Fruit fly (Drosophila melanogaster) whole organism, embryonic: ENCODE data around the gene arm.

ENCODE experiments used
- Blimp-1 ChIP-seq: fragments of 200-800 bp; sonication (Bioruptor generic); optimal IDR thresholded peaks from 3 replicates; lab custom pipeline; 2018; ENCODE audit warnings: missing biosample characterization, missing genetic modification characterization, mild to moderate bottlenecking, moderate library complexity, missing genetic modification reagents
- CG10431 ChIP-seq: fragments of 200-800 bp; sonication (Bioruptor generic); optimal IDR thresholded peaks from 3 replicates; lab custom pipeline; 2018; ENCODE audit warnings: missing biosample characterization, mild to moderate bottlenecking, missing genetic modification characterization
- CG10462 ChIP-seq: fragments of 200-800 bp; sonication (Bioruptor generic); optimal IDR thresholded peaks from 2 replicates; lab custom pipeline; 2016; ENCODE audit warnings: missing biosample characterization, missing genetic modification characterization
- CG12155 ChIP-seq: fragments of 200-800 bp; sonication (Bioruptor generic); optimal IDR thresholded peaks from 3 replicates; lab custom pipeline; 2016; ENCODE audit warnings: missing biosample characterization, missing genetic modification characterization
- CG12299 ChIP-seq: fragments of 200-800 bp; sonication (Bioruptor generic); optimal IDR thresholded peaks from 2 replicates; lab custom pipeline; 2018; ENCODE audit warnings: missing biosample characterization, mild to moderate bottlenecking, missing genetic modification characterization
- CG14014 ChIP-seq: fragments of 200-800 bp; sonication (Bioruptor generic); IDR thresholded peaks from 2 replicates; pipeline ENCODE4 v1.3.6; 2022; ENCODE audit warnings: missing biosample characterization, missing genetic modification characterization
- CG14667 ChIP-seq: fragments of 200-800 bp; sonication (Bioruptor generic); IDR thresholded peaks from 2 replicates; pipeline ENCODE4 v1.3.6; 2022; ENCODE audit warnings: missing biosample characterization, missing genetic modification characterization
- CG17359 ChIP-seq: fragments of 200-800 bp; sonication (Bioruptor generic); optimal IDR thresholded peaks from 3 replicates; lab custom pipeline; 2018; ENCODE audit warnings: missing biosample characterization, mild to moderate bottlenecking, missing genetic modification characterization, moderate library complexity
- CG34376 ChIP-seq: fragments of 200-800 bp; sonication (Bioruptor generic); optimal IDR thresholded peaks from 2 replicates; lab custom pipeline; 2018; ENCODE audit warnings: missing biosample characterization, mild to moderate bottlenecking, missing genetic modification characterization
- CG3838 ChIP-seq: fragments of 200-800 bp; sonication (Bioruptor generic); optimal IDR thresholded peaks from 3 replicates; lab custom pipeline; 2016; ENCODE audit warnings: missing biosample characterization, missing genetic modification characterization
- CG5953 ChIP-seq: fragments of 200-800 bp; sonication (Bioruptor generic); IDR thresholded peaks from 2 replicates; pipeline ENCODE4 v1.3.6; 2022; ENCODE audit warnings: missing biosample characterization, missing genetic modification characterization
- CG9797 ChIP-seq: fragments of 200-800 bp; sonication (Bioruptor generic); optimal IDR thresholded peaks from 3 replicates; lab custom pipeline; 2018; ENCODE audit warnings: missing biosample characterization, mild to moderate bottlenecking, missing genetic modification characterization
- CTCF ChIP-seq: fragments of 200-800 bp; sonication (Bioruptor generic); optimal IDR thresholded peaks from 2 replicates; lab custom pipeline; 2017; ENCODE audit warnings: missing biosample characterization, mild to moderate bottlenecking, missing genetic modification characterization, moderate library complexity
- Dfd ChIP-seq, 2 experiments: fragments of >200 bp; optimal IDR thresholded peaks; 2 replicates each; lab custom pipeline; 2017; ENCODE audit warnings: missing biosample characterization in 2 of 2, missing genetic modification characterization in 2 of 2
- E2f1 ChIP-seq: fragments of 200-800 bp; sonication (Bioruptor generic); IDR thresholded peaks from 2 replicates; pipeline ENCODE4 v1.3.6; 2022; ENCODE audit warnings: missing biosample characterization, missing genetic modification characterization
- GATAe ChIP-seq: fragments of 200-800 bp; sonication (Bioruptor generic); conservative IDR thresholded peaks from 2 replicates; pipeline ENCODE4 v1.3.6; 2022; ENCODE audit warnings: missing biosample characterization, missing genetic modification characterization
- H2.0 ChIP-seq: fragments of 200-800 bp; sonication (Bioruptor generic); IDR thresholded peaks from 2 replicates; pipeline ENCODE4 v1.3.6; 2022; ENCODE audit warnings: missing biosample characterization, missing genetic modification characterization
- Hmr ChIP-seq: fragments of 200-800 bp; sonication (Bioruptor generic); optimal IDR thresholded peaks from 3 replicates; lab custom pipeline; 2017; ENCODE audit warnings: mild to moderate bottlenecking, missing biosample characterization, missing genetic modification reagents, missing genetic modification characterization
- Hr3 ChIP-seq: fragments of 200-800 bp; sonication (Bioruptor generic); optimal IDR thresholded peaks from 3 replicates; lab custom pipeline; 2016; ENCODE audit warnings: missing biosample characterization, missing genetic modification characterization
- Lhr ChIP-seq: fragments of 200-800 bp; sonication (Bioruptor generic); optimal IDR thresholded peaks from 3 replicates; lab custom pipeline; 2017; ENCODE audit warnings: mild to moderate bottlenecking, missing biosample characterization, missing genetic modification reagents, missing genetic modification characterization
- Mes4 ChIP-seq: fragments of 200-800 bp; sonication (Bioruptor generic); optimal IDR thresholded peaks from 2 replicates; lab custom pipeline; 2016; ENCODE audit warnings: missing biosample characterization, missing genetic modification characterization
- NC2α ChIP-seq: fragments of 200-800 bp; sonication (Bioruptor generic); optimal IDR thresholded peaks from 2 replicates; lab custom pipeline; 2016; ENCODE audit warnings: missing biosample characterization, missing genetic modification characterization
- NfI ChIP-seq: fragments of 200-800 bp; sonication (Bioruptor generic); optimal IDR thresholded peaks from 3 replicates; lab custom pipeline; 2018; ENCODE audit warnings: missing biosample characterization, mild to moderate bottlenecking, missing genetic modification characterization, moderate library complexity
- Oaz ChIP-seq: fragments of 200-800 bp; sonication (Bioruptor generic); IDR thresholded peaks from 2 replicates; pipeline ENCODE4 v1.3.6; 2022; ENCODE audit warnings: missing biosample characterization, missing genetic modification characterization
- Oli ChIP-seq: fragments of 200-800 bp; sonication (Bioruptor generic); optimal IDR thresholded peaks from 2 replicates; lab custom pipeline; 2018; ENCODE audit warnings: missing biosample characterization, mild to moderate bottlenecking, missing genetic modification characterization, moderate library complexity
- Sox102F ChIP-seq: fragments of 200-800 bp; sonication (Bioruptor generic); optimal IDR thresholded peaks from 2 replicates; lab custom pipeline; 2018; ENCODE audit warnings: missing biosample characterization, mild to moderate bottlenecking, missing genetic modification characterization, moderate library complexity
- Stat92E ChIP-seq, 3 experiments: fragments of >200 bp in 2 of 3; fragments of 200-800 bp in 1 of 3; sonication (Bioruptor generic) in 1 of 3; optimal IDR thresholded peaks; 2 replicates each; lab custom pipeline; 2017 to 2019; ENCODE audit warnings: missing biosample characterization in 3 of 3, missing genetic modification characterization in 3 of 3, mild to moderate bottlenecking in 1 of 3, moderate library complexity in 1 of 3
- Taf1 ChIP-seq: fragments of 200-800 bp; sonication (Bioruptor generic); IDR thresholded peaks from 2 replicates; pipeline ENCODE4 v1.3.6; 2022; ENCODE audit warnings: missing biosample characterization, missing genetic modification characterization
- Vsx1 ChIP-seq: fragments of 200-800 bp; sonication (Bioruptor generic); optimal IDR thresholded peaks from 2 replicates; lab custom pipeline; 2017; ENCODE audit warnings: missing biosample characterization, mild to moderate bottlenecking, missing genetic modification characterization, missing genetic modification reagents
- bsh ChIP-seq, 2 experiments: fragments of 200-800 bp; sonication (Bioruptor generic); optimal IDR thresholded peaks; 2 replicates each; lab custom pipeline; 2017 to 2018; ENCODE audit warnings: mild to moderate bottlenecking in 2 of 2, missing biosample characterization in 2 of 2, missing genetic modification characterization in 2 of 2, moderate library complexity in 1 of 2
- cato ChIP-seq: fragments of 200-800 bp; sonication (Bioruptor generic); optimal IDR thresholded peaks from 2 replicates; lab custom pipeline; 2016; ENCODE audit warnings: missing biosample characterization, missing genetic modification characterization, borderline replicate concordance
- cwo ChIP-seq: fragments of 200-800 bp; sonication (Bioruptor generic); optimal IDR thresholded peaks from 3 replicates; lab custom pipeline; 2017; ENCODE audit warnings: missing biosample characterization, missing genetic modification characterization, mild to moderate bottlenecking, moderate library complexity, missing genetic modification reagents
- hbn ChIP-seq: fragments of 200-800 bp; sonication (Bioruptor generic); IDR thresholded peaks from 2 replicates; pipeline ENCODE4 v1.3.6; 2022; ENCODE audit warnings: missing biosample characterization, missing genetic modification characterization; ENCODE audit not compliant: partially characterized antibody
- hth ChIP-seq: fragments of >200 bp; optimal IDR thresholded peaks from 2 replicates; lab custom pipeline; 2017; ENCODE audit warnings: inconsistent platforms
- ind ChIP-seq: fragments of 200-800 bp; sonication (Bioruptor generic); optimal IDR thresholded peaks from 3 replicates; lab custom pipeline; 2016; ENCODE audit warnings: missing biosample characterization, missing genetic modification characterization
- ken ChIP-seq: fragments of 200-800 bp; sonication (Bioruptor generic); IDR thresholded peaks from 3 replicates; pipeline ENCODE4 v1.3.6; 2022; ENCODE audit warnings: missing biosample characterization, missing genetic modification characterization
- knrl ChIP-seq: fragments of 200-800 bp; sonication (Bioruptor generic); IDR thresholded peaks from 3 replicates; pipeline ENCODE4 v1.3.6; 2022; ENCODE audit warnings: missing biosample characterization, missing genetic modification characterization; ENCODE audit not compliant: partially characterized antibody
- nerfin-1 ChIP-seq: fragments of 200-800 bp; sonication (Bioruptor generic); optimal IDR thresholded peaks from 3 replicates; lab custom pipeline; 2019; ENCODE audit warnings: missing biosample characterization, mild to moderate bottlenecking, missing genetic modification characterization, moderate library complexity
- oc ChIP-seq: fragments of 200-800 bp; sonication (Bioruptor generic); optimal IDR thresholded peaks from 2 replicates; lab custom pipeline; 2018; ENCODE audit warnings: missing biosample characterization, mild to moderate bottlenecking, missing genetic modification characterization, moderate library complexity
- p53 ChIP-seq: fragments of 200-800 bp; sonication (Bioruptor generic); optimal IDR thresholded peaks from 2 replicates; lab custom pipeline; 2016; ENCODE audit warnings: missing biosample characterization, missing genetic modification characterization
- pan ChIP-seq, 4 experiments: fragments of >200 bp in 3 of 4; fragments of 200-800 bp in 1 of 4; sonication (Bioruptor generic) in 1 of 4; optimal IDR thresholded peaks in 3 of 4; IDR thresholded peaks in 1 of 4; 2 replicates each; pipeline versions ENCODE4 v1.3.6 to Lab custom; 2017 to 2022; ENCODE audit warnings: missing biosample characterization in 2 of 4, missing genetic modification characterization in 2 of 4, mixed read lengths in 1 of 4
- psq ChIP-seq: fragments of 200-800 bp; sonication (Bioruptor generic); optimal IDR thresholded peaks from 2 replicates; lab custom pipeline; 2017; ENCODE audit warnings: missing biosample characterization, missing genetic modification characterization
- rib ChIP-seq: fragments of 200-800 bp; sonication (Bioruptor generic); IDR thresholded peaks from 2 replicates; pipeline ENCODE4 v1.3.6; 2022; ENCODE audit warnings: missing biosample characterization, missing genetic modification characterization
- shn ChIP-seq: fragments of 200-800 bp; sonication (Bioruptor generic); optimal IDR thresholded peaks from 3 replicates; lab custom pipeline; 2016; ENCODE audit warnings: missing biosample characterization, missing genetic modification characterization
- sna ChIP-seq: fragments of 200-800 bp; sonication (Bioruptor generic); IDR thresholded peaks from 2 replicates; pipeline ENCODE4 v1.3.6; 2022; ENCODE audit warnings: missing biosample characterization, missing genetic modification characterization; ENCODE audit not compliant: partially characterized antibody
- ssp ChIP-seq: fragments of 200-800 bp; sonication (Bioruptor generic); IDR thresholded peaks from 2 replicates; pipeline ENCODE4 v1.3.6; 2022; ENCODE audit warnings: missing biosample characterization, missing genetic modification characterization
- ttk ChIP-seq: fragments of 200-800 bp; sonication (Bioruptor generic); IDR thresholded peaks from 2 replicates; pipeline ENCODE4 v2.1.2; 2022; ENCODE audit warnings: missing biosample characterization, missing genetic modification characterization
- unpg ChIP-seq: fragments of 200-800 bp; sonication (Bioruptor generic); optimal IDR thresholded peaks from 3 replicates; lab custom pipeline; 2018; ENCODE audit warnings: missing biosample characterization, mild to moderate bottlenecking, missing genetic modification characterization, moderate library complexity
- vvl ChIP-seq: fragments of 200-800 bp; sonication (Bioruptor generic); IDR thresholded peaks from 2 replicates; pipeline ENCODE4 v1.3.6; 2022; ENCODE audit warnings: missing biosample characterization, missing genetic modification characterization
- zf30C ChIP-seq: fragments of 200-800 bp; sonication (Bioruptor generic); optimal IDR thresholded peaks from 3 replicates; lab custom pipeline; 2018; ENCODE audit warnings: missing biosample characterization, mild to moderate bottlenecking, missing genetic modification characterization

arm gene

dm6 chrX:1948508-1949065 is 48.1 kb upstream of the arm start (continued):
- TF ChIP-seq Vsx1 (GFP tag; lab: Kevin White, UChicago) (peak; percentile 4), Sox102F (GFP tag; lab: Kevin White, UChicago) (peak; percentile 27), ttk (GFP tag; lab: Robert Waterston, UW) (no peak), ind (peak; percentile 36), rib (peak; percentile 72; the same call in 1 of the 2 replicates), bsh (GFP tag; optimal IDR thresholded peaks at IDR 0.05; lab: Kevin White, UChicago) (peak; percentile 50 to 92), CTCF (GFP tag; lab: Kevin White, UChicago) (no peak), NC2α (GFP tag; lab: Kevin White, UChicago) (no peak), CG9797 (no peak), shn (GFP tag; lab: Kevin White, UChicago) (no peak), p53 (GFP tag; lab: Kevin White, UChicago) (no peak), hbn (GFP tag; lab: Robert Waterston, UW) (no peak), CG34376 (no peak), psq (GFP tag; lab: Kevin White, UChicago) (no peak), Hr3 (no peak), Hmr (GFP tag; lab: Kevin White, UChicago) (peak; percentile 80), H2.0 (GFP tag; lab: Robert Waterston, UW) (peak; percentile 35; the same call in 1 of the 2 replicates), oc (no peak), ken (GFP tag; lab: Robert Waterston, UW) (no peak), hth (lab: Kevin White, UChicago) (no peak), ssp (GFP tag; lab: Robert Waterston, UW) (no peak), cwo (peak; percentile 59), CG17359 (peak; percentile 38), CG12299 (tag; lab: Kevin White, UChicago) (no peak), Dfd (GFP tag; optimal IDR thresholded peaks at IDR 0.05; lab: Kevin White, UChicago) (no peak), Stat92E (GFP tag; optimal IDR thresholded peaks at IDR 0.05; lab: Kevin White, UChicago) (no peak), CG5953 (no peak), knrl (GFP tag; lab: Robert Waterston, UW) (no peak), Oli (tag; lab: Kevin White, UChicago) (peak; percentile 42), Taf1 (GFP tag; lab: Robert Waterston, UW) (peak; percentile 22; the same call in 1 of the 2 replicates), E2f1 (GFP tag; lab: Robert Waterston, UW) (no peak), sna (GFP tag; lab: Robert Waterston, UW) (no peak), Mes4 (no peak), CG12155 (GFP tag; lab: Kevin White, UChicago) (peak; percentile 59), CG14014 (GFP tag; lab: Robert Waterston, UW) (peak; percentile 53; the same call in 1 of the 2 replicates), CG10462 (GFP tag; lab: Kevin White, UChicago) (no peak), GATAe (GFP tag; lab: Robert Waterston, UW) (no peak), Blimp-1 (no peak), unpg (GFP tag; lab: Kevin White, UChicago) (peak; percentile 64), NfI (GFP tag; lab: Kevin White, UChicago) (peak; percentile 30), Lhr (no peak), CG10431 (no peak), vvl (0 out of 2 replicates have a peak, but pooled peaks have one; percentile 19), nerfin-1 (tag; lab: Kevin White, UChicago) (no peak), Oaz (no peak), cato (no peak), CG14667 (GFP tag; lab: Robert Waterston, UW) (no peak), pan (optimal IDR thresholded peaks at IDR 0.05; lab: Kevin White, UChicago) (no peak), pan (GFP tag; optimal IDR thresholded peaks at IDR 0.05 in 1 of 2, IDR thresholded peaks at IDR 0.05 in 1 of 2) (peak in 1 of 2 experiments; percentile 27), zf30C (no peak), CG3838 (no peak)
